In genomic region chrX:11364914-11365313, ce11 we compare ENCODE assay signal across 3 worm cellular contexts.
TF ChIP-seq lines count a peak whose summit lies in the region.

No protein-coding gene starts in this region.

TF ChIP-seq in whole organism, L1 larva, 84 proteins besides CTCF, POLR2A, EP300 and RAD21:
- TF ChIP-seq nhr-71 (tag; optimal IDR thresholded peaks at IDR 0.05; lab: Kevin White, UChicago) (no peak), efl-1 (optimal IDR thresholded peaks at IDR 0.05; lab: Kevin White, UChicago) (no peak), efl-1 (GFP tag; optimal IDR thresholded peaks at IDR 0.05 in 1 of 2; lab: Kevin White, UChicago) (peak in 1 of 2 experiments; percentile 34), fkh-4 (tag; optimal IDR thresholded peaks at IDR 0.05; lab: Kevin White, UChicago; ENCODE audit: borderline replicate concordance) (no peak), lin-14 (GFP tag; optimal IDR thresholded peaks at IDR 0.05; lab: Kevin White, UChicago) (peak; percentile 43)

TF ChIP-seq in whole organism, L3 larva, 47 proteins besides CTCF, POLR2A, EP300 and RAD21:
- TF ChIP-seq pha-4 (tag; optimal IDR thresholded peaks at IDR 0.05; lab: Kevin White, UChicago) (peak; percentile 71), elt-3 (tag; optimal IDR thresholded peaks at IDR 0.05; lab: Kevin White, UChicago) (no peak), sea-2 (GFP tag; optimal IDR thresholded peaks at IDR 0.05; lab: Kevin White, UChicago) (no peak), fkh-2 (tag; optimal IDR thresholded peaks at IDR 0.05; lab: Kevin White, UChicago) (no peak), nfya-1 (tag; optimal IDR thresholded peaks at IDR 0.05; lab: Kevin White, UChicago; ENCODE audit: insufficient read depth) (no peak), fkh-10 (GFP tag; optimal IDR thresholded peaks at IDR 0.05; lab: Kevin White, UChicago) (no peak), nhr-25 (tag; optimal IDR thresholded peaks at IDR 0.05; lab: Kevin White, UChicago) (no peak), lsy-12 (tag; optimal IDR thresholded peaks at IDR 0.05; lab: Kevin White, UChicago) (no peak), skn-1 (tag; optimal IDR thresholded peaks at IDR 0.05; lab: Kevin White, UChicago) (no peak), hmg-11 (tag; optimal IDR thresholded peaks at IDR 0.05; lab: Kevin White, UChicago) (no peak), elt-2 (tag; optimal IDR thresholded peaks at IDR 0.05; lab: Kevin White, UChicago) (peak; percentile 36), egl-5 (tag; optimal IDR thresholded peaks at IDR 0.05; lab: Kevin White, UChicago) (no peak), R02D3.7 (tag; optimal IDR thresholded peaks at IDR 0.05; lab: Kevin White, UChicago) (no peak), nhr-11 (tag; optimal IDR thresholded peaks at IDR 0.05; lab: Kevin White, UChicago) (no peak)

TF ChIP-seq in whole organism, L4 larva, 104 proteins besides CTCF, POLR2A, EP300 and RAD21:
- TF ChIP-seq dve-1 (tag; optimal IDR thresholded peaks at IDR 0.05; lab: Kevin White, UChicago; ENCODE audit: insufficient read depth) (peak; percentile 61), nhr-28 (tag; optimal IDR thresholded peaks at IDR 0.05; lab: Kevin White, UChicago) (peak; percentile 51), daf-16 (GFP tag; optimal IDR thresholded peaks at IDR 0.05; lab: Kevin White, UChicago) (no peak), daf-16 (tag; optimal IDR thresholded peaks at IDR 0.05; lab: Kevin White, UChicago) (peak; percentile 83), php-3 (GFP tag; IDR thresholded peaks at IDR 0.05; lab: Robert Waterston, UW) (peak; percentile 71), F26F4.8 (GFP tag; conservative IDR thresholded peaks at IDR 0.05; lab: Robert Waterston, UW) (no peak), ZK337.2 (GFP tag; IDR thresholded peaks at IDR 0.05; lab: Robert Waterston, UW) (no peak), egl-27 (tag; optimal IDR thresholded peaks at IDR 0.05; lab: Kevin White, UChicago) (no peak), hlh-11 (tag; optimal IDR thresholded peaks at IDR 0.05; lab: Kevin White, UChicago) (peak; percentile 4), F49E8.2 (tag; optimal IDR thresholded peaks at IDR 0.05; lab: Kevin White, UChicago; ENCODE audit: borderline replicate concordance) (no peak)

Comparison
In these comparisons a context has a peak if more than half of its experiments do, and no peak if none do; other contexts are left out.
1. Of the 29 proteins assayed by ChIP-seq in both whole organism, L4 larva and whole organism, L1 larva: peak only in whole organism, L4 larva: nhr-28; only in whole organism, L1 larva: none; in both: none; in neither: 28.